Worm (Caenorhabditis elegans): ENCODE measurements around the gene amt-1.

- TF ChIP-seq pha-4 (tag; optimal IDR thresholded peaks at IDR 0.05) = no peak
- TF ChIP-seq sptf-1 (tag; optimal IDR thresholded peaks at IDR 0.05) = peak; percentile 33
- TF ChIP-seq unc-39 (tag; optimal IDR thresholded peaks at IDR 0.05) = no peak
Observed at ce11 chrX:4620019-4620418, 48.8 kb downstream of the amt-1 start.

Measured in whole organism, mixed stage, embryonic.